Worm (Caenorhabditis elegans) whole organism, L2 larva: ENCODE data around the gene T11G6.4.

ENCODE experiments used
- C34F6.9 ChIP-seq: fragments of 150-350 bp; optimal IDR thresholded peaks from 2 replicates; lab custom pipeline; 2014; ENCODE audit warnings: missing biosample characterization, missing genetic modification characterization
- F13H6.1 ChIP-seq: sonication (generic microtip); optimal IDR thresholded peaks from 2 replicates; lab custom pipeline; 2016; ENCODE audit warnings: missing genetic modification characterization, missing compliant biosample characterization
- R02D3.7 ChIP-seq: fragments of 150-350 bp; optimal IDR thresholded peaks from 2 replicates; lab custom pipeline; 2014; ENCODE audit warnings: missing biosample characterization, missing genetic modification characterization
- Y55F3AM.14 ChIP-seq: fragments of 200-800 bp; sonication (Bioruptor generic); optimal IDR thresholded peaks from 2 replicates; lab custom pipeline; 2018; ENCODE audit warnings: mild to moderate bottlenecking, missing genetic modification characterization, missing compliant biosample characterization
- alr-1 ChIP-seq: fragments of 150-350 bp; optimal IDR thresholded peaks from 2 replicates; lab custom pipeline; 2014; ENCODE audit warnings: missing biosample characterization, missing genetic modification characterization
- ama-1 ChIP-seq: fragments of 150-350 bp; optimal IDR thresholded peaks from 2 replicates; lab custom pipeline; 2018; ENCODE audit warnings: inconsistent platforms
- blmp-1 ChIP-seq: sonication (generic microtip); optimal IDR thresholded peaks from 2 replicates; lab custom pipeline; 2017; ENCODE audit warnings: missing genetic modification characterization, mild to moderate bottlenecking, missing compliant biosample characterization, antibody characterized with exemption, moderate library complexity; ENCODE audit not compliant: insufficient read depth
- ceh-16 ChIP-seq: fragments of 150-350 bp; optimal IDR thresholded peaks from 2 replicates; lab custom pipeline; 2014; ENCODE audit warnings: missing biosample characterization, missing genetic modification characterization
- ceh-82 ChIP-seq: fragments of 150-350 bp; optimal IDR thresholded peaks from 2 replicates; lab custom pipeline; 2014; ENCODE audit warnings: missing biosample characterization, missing genetic modification characterization
- crh-2 ChIP-seq: sonication (generic microtip); optimal IDR thresholded peaks from 2 replicates; lab custom pipeline; 2017; ENCODE audit warnings: missing biosample characterization, missing genetic modification characterization
- dmd-4 ChIP-seq: sonication (generic microtip); optimal IDR thresholded peaks from 2 replicates; lab custom pipeline; 2017; ENCODE audit warnings: missing biosample characterization, missing genetic modification characterization
- egl-27 ChIP-seq: sonication (generic microtip); optimal IDR thresholded peaks from 3 replicates; lab custom pipeline; 2017; ENCODE audit warnings: missing biosample characterization, missing genetic modification reagents, missing genetic modification characterization
- elt-1 ChIP-seq: fragments of 150-350 bp; optimal IDR thresholded peaks from 2 replicates; lab custom pipeline; 2014; ENCODE audit warnings: missing biosample characterization, missing genetic modification characterization
- elt-3 ChIP-seq: sonication (generic microtip); optimal IDR thresholded peaks from 2 replicates; lab custom pipeline; 2017; ENCODE audit warnings: missing biosample characterization, missing genetic modification characterization
- fos-1 ChIP-seq: fragments of 150-350 bp; optimal IDR thresholded peaks from 2 replicates; lab custom pipeline; 2014; ENCODE audit warnings: missing biosample characterization, missing genetic modification characterization
- lin-11 ChIP-seq: fragments of 150-350 bp; sonication (generic microtip); optimal IDR thresholded peaks from 2 replicates; lab custom pipeline; 2014; ENCODE audit warnings: missing biosample characterization, missing genetic modification characterization, inconsistent platforms, mixed read lengths
- lin-13 ChIP-seq: fragments of 150-350 bp; optimal IDR thresholded peaks from 2 replicates; lab custom pipeline; 2014; ENCODE audit warnings: missing biosample characterization, missing genetic modification reagents, missing genetic modification characterization
- lin-39 ChIP-seq: fragments of 150-350 bp; optimal IDR thresholded peaks from 2 replicates; lab custom pipeline; 2014; ENCODE audit warnings: missing biosample characterization, missing genetic modification reagents, missing genetic modification characterization
- lsy-2 ChIP-seq, 2 experiments: fragments of 150-350 bp in 1 of 2; sonication (generic microtip) in 1 of 2; optimal IDR thresholded peaks; 2 replicates each; lab custom pipeline; 2014 to 2017; ENCODE audit warnings: missing biosample characterization in 2 of 2, missing genetic modification characterization in 2 of 2
- mab-5 ChIP-seq: fragments of 150-350 bp; optimal IDR thresholded peaks from 2 replicates; lab custom pipeline; 2014; ENCODE audit warnings: missing biosample characterization, missing genetic modification characterization
- mbf-1 ChIP-seq: sonication (generic microtip); optimal IDR thresholded peaks from 2 replicates; lab custom pipeline; 2017; ENCODE audit warnings: missing biosample characterization, missing genetic modification characterization
- mdl-1 ChIP-seq, 2 experiments: fragments of 150-350 bp in 1 of 2; sonication (generic microtip) in 1 of 2; optimal IDR thresholded peaks; 2 replicates each; lab custom pipeline; 2017; ENCODE audit warnings: missing biosample characterization in 2 of 2, missing genetic modification characterization in 2 of 2
- nhr-10 ChIP-seq: sonication (generic microtip); optimal IDR thresholded peaks from 2 replicates; lab custom pipeline; 2017; ENCODE audit warnings: missing biosample characterization, missing genetic modification characterization
- nhr-11 ChIP-seq: fragments of 150-350 bp; optimal IDR thresholded peaks from 2 replicates; lab custom pipeline; 2014; ENCODE audit warnings: missing biosample characterization, missing genetic modification characterization
- nhr-12 ChIP-seq: fragments of 150-350 bp; optimal IDR thresholded peaks from 2 replicates; lab custom pipeline; 2014; ENCODE audit warnings: missing biosample characterization, missing genetic modification characterization
- nhr-129 ChIP-seq: fragments of 150-350 bp; optimal IDR thresholded peaks from 2 replicates; lab custom pipeline; 2014; ENCODE audit warnings: missing biosample characterization, missing genetic modification characterization
- nhr-21 ChIP-seq: fragments of 150-350 bp; optimal IDR thresholded peaks from 2 replicates; lab custom pipeline; 2014; ENCODE audit warnings: missing biosample characterization, missing genetic modification characterization
- nhr-23 ChIP-seq: fragments of 150-350 bp; optimal IDR thresholded peaks from 2 replicates; lab custom pipeline; 2014; ENCODE audit warnings: missing biosample characterization, missing genetic modification reagents, missing genetic modification characterization
- nhr-237 ChIP-seq: fragments of 150-350 bp; optimal IDR thresholded peaks from 2 replicates; lab custom pipeline; 2014; ENCODE audit warnings: missing biosample characterization, missing genetic modification characterization
- nhr-25 ChIP-seq: fragments of 150-350 bp; sonication (generic microtip); optimal IDR thresholded peaks from 3 replicates; lab custom pipeline; 2014; ENCODE audit warnings: missing biosample characterization, missing genetic modification characterization
- nhr-6 ChIP-seq: fragments of 150-350 bp; optimal IDR thresholded peaks from 2 replicates; lab custom pipeline; 2014; ENCODE audit warnings: missing biosample characterization, missing genetic modification characterization
- nhr-77 ChIP-seq: fragments of 150-350 bp; optimal IDR thresholded peaks from 2 replicates; lab custom pipeline; 2014; ENCODE audit warnings: missing biosample characterization, missing genetic modification characterization
- sem-4 ChIP-seq: fragments of 150-350 bp; optimal IDR thresholded peaks from 2 replicates; lab custom pipeline; 2014; ENCODE audit warnings: missing biosample characterization, missing genetic modification reagents, missing genetic modification characterization
- skn-1 ChIP-seq: sonication (generic microtip); optimal IDR thresholded peaks from 2 replicates; lab custom pipeline; 2017; ENCODE audit warnings: missing biosample characterization, missing genetic modification characterization
- sma-3 ChIP-seq: sonication (generic microtip); optimal IDR thresholded peaks from 2 replicates; lab custom pipeline; 2016; ENCODE audit warnings: missing genetic modification reagents, missing genetic modification characterization, missing compliant biosample characterization
- snpc-4 ChIP-seq: fragments of 150-350 bp; optimal IDR thresholded peaks from 2 replicates; lab custom pipeline; 2014; ENCODE audit warnings: missing biosample characterization, missing genetic modification characterization
- unc-39 ChIP-seq: fragments of 150-350 bp; optimal IDR thresholded peaks from 2 replicates; lab custom pipeline; 2014; ENCODE audit warnings: missing biosample characterization, missing genetic modification characterization
- unc-62 ChIP-seq: fragments of 150-350 bp; optimal IDR thresholded peaks from 2 replicates; lab custom pipeline; 2014; ENCODE audit warnings: missing biosample characterization, missing genetic modification reagents, missing genetic modification characterization
- zag-1 ChIP-seq: fragments of 150-350 bp; optimal IDR thresholded peaks from 2 replicates; lab custom pipeline; 2014; ENCODE audit warnings: missing biosample characterization, missing genetic modification characterization
- ztf-1 ChIP-seq: fragments of 200-800 bp; sonication (Bioruptor generic); conservative IDR thresholded peaks from 2 replicates; pipeline ENCODE4 v1.3.6; 2022; ENCODE audit warnings: missing genetic modification characterization, missing compliant biosample characterization
- ztf-11 ChIP-seq: sonication (generic microtip); optimal IDR thresholded peaks from 2 replicates; lab custom pipeline; 2017; ENCODE audit warnings: missing biosample characterization, missing genetic modification characterization
- ztf-4 ChIP-seq: fragments of 150-350 bp; optimal IDR thresholded peaks from 2 replicates; lab custom pipeline; 2014; ENCODE audit warnings: missing biosample characterization, missing genetic modification characterization

Gene T11G6.4

ce11 chrIV:10832148-10832547, 19.6 kb downstream of the T11G6.4 start, which contains the start of gene best-15:
Gene best-15, minus strand, starts transcription at chrIV:10832248.
- no peak for TF ChIP-seq lsy-2 (tag; optimal IDR thresholded peaks at IDR 0.05; lab: Kevin White, UChicago)

DNA sequence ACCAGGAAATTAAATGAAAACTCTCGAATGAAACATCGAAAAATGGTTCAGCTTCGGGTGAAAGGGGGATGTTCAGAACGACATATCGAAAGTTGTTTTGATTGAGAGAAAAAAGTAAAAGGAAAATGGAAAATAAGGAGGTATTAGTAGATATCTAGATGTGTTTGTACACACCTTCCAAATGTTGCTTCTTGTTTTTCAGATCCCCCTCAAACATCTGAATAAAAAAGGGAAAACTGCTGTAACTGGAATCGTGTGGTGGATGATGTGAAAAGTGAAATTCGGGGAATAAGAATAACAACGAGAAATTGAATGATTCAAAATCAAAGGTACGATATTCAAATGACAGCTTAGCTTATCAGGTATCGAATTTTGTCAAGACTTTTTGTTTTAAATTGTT, 23.7 kb downstream of the T11G6.4 start, which contains the start of gene npax-3:
TSS of gene npax-3 (minus strand) at position 101 of the 400 bp plus-strand sequence.
- no peak for TF ChIP-seq C34F6.9 (tag; lab: Kevin White, UChicago)
- no peak for TF ChIP-seq fos-1 (tag; lab: Kevin White, UChicago)
- TF ChIP-seq sem-4 (tag; lab: Kevin White, UChicago), result no peak
- TF ChIP-seq nhr-129, result no peak
- no peak for TF ChIP-seq egl-27 (tag; lab: Kevin White, UChicago)
- TF ChIP-seq snpc-4 (tag; lab: Kevin White, UChicago), result no peak
- TF ChIP-seq, all 48 proteins: peak for 0

DNA sequence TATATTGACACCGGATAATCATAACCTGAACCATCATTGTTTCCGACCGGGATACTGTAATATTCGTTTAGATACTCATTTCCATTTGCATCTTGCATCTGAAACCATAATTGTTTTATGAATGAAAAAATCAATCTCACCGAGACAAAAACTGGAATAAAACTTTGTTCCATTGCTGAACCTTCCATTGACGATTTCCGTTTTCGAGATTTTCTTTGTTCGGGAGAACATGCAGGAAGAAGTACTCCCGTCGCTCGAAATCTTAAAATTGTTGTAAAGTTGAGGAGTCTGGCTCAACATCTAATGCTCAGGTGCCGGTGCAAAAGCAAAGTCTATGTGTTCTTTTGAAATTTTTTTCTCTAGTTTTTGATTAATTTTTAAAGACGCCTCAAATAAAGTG, 25.7 kb downstream of the T11G6.4 start:
- peak; percentile 9 for TF ChIP-seq nhr-129
- no peak for TF ChIP-seq mbf-1

DNA sequence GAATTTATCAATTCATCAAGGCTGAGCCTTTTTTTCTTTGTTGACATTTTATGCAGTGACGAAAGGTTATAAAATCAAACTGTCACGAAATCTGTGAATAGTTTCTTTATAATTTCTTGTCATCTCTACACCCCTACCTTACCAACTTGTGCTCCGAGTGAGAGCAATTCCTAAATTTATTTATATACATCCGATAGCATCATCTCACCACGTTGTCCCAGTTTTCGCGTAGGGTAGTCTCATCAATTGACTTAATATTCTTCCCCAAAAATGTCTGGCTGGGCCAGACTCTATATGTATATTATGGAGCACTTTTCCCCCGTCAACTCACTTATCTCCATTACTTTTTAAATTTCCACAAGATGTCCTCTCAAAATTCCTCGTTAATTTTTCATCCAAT, 26.4 kb downstream of the T11G6.4 start:
- TF ChIP-seq mab-5 (no peak), nhr-77 (tag; lab: Kevin White, UChicago) (no peak), nhr-23 (no peak), lin-39 (tag; lab: Kevin White, UChicago) (no peak), ceh-82 (tag; lab: Kevin White, UChicago) (no peak), F13H6.1 (no peak), nhr-10 (tag; lab: Kevin White, UChicago) (no peak), zag-1 (tag; lab: Kevin White, UChicago) (no peak), egl-27 (tag; lab: Kevin White, UChicago) (no peak), C34F6.9 (tag; lab: Kevin White, UChicago) (no peak), nhr-12 (tag; lab: Kevin White, UChicago) (no peak), unc-62 (GFP tag; lab: Kevin White, UChicago) (no peak), nhr-11 (no peak), unc-39 (tag; lab: Kevin White, UChicago) (no peak), lin-11 (tag; lab: Kevin White, UChicago) (no peak), Y55F3AM.14 (GFP tag; lab: Kevin White, UChicago) (no peak), skn-1 (no peak), elt-3 (tag; lab: Kevin White, UChicago) (no peak), nhr-6 (tag; lab: Kevin White, UChicago) (no peak), crh-2 (tag; lab: Kevin White, UChicago) (no peak)
- TF ChIP-seq, all 48 proteins: peak for 0

DNA sequence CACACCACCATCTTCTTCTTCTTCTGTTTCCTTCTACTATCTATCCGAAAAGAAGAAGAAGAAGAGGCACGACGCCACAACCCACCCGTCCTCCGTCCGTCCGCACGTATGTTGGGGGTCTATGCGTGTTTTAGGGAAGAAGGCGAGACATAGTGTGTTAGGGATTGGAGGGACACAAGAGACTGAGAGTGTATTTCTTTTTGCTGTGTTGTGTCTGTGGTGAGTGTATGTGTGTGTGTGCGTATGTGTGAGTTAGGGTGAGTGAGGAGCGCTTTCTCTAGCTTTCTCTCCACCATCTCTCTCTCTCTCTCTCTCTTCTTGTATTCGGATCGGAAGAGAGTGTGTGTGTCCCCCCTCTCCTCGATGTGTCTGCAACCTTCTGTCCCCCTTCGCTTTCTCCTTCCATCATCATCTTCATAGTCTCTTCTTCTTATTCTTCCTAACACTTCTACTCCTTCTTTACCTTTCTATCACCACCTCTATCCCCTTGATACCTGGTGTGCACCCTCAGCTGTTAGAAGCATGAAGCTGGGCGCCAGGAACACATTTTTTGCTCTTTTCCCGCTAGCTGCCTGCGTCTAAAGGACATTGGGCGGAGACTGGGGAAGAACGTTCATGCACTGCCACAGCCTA, 29.9 kb downstream of the T11G6.4 start:
- TF ChIP-seq nhr-12 (tag; lab: Kevin White, UChicago) (no peak), lin-11 (tag; lab: Kevin White, UChicago) (peak; percentile 46), sma-3 (peak; percentile 58), dmd-4 (tag; lab: Kevin White, UChicago) (no peak), elt-3 (tag; lab: Kevin White, UChicago) (no peak), elt-1 (tag; lab: Kevin White, UChicago) (no peak), mbf-1 (no peak), nhr-23 (no peak), ztf-4 (tag; lab: Kevin White, UChicago) (peak; percentile 93), nhr-21 (tag; lab: Kevin White, UChicago) (peak; percentile 87), ceh-82 (tag; lab: Kevin White, UChicago) (peak; percentile 7), zag-1 (tag; lab: Kevin White, UChicago) (peak; percentile 85), lin-13 (peak; percentile 81), nhr-6 (tag; lab: Kevin White, UChicago) (peak; percentile 95), nhr-10 (tag; lab: Kevin White, UChicago) (peak; percentile 38), alr-1 (tag; lab: Kevin White, UChicago) (no peak), ztf-11 (tag; lab: Kevin White, UChicago) (no peak), ama-1 (lab: Kevin White, UChicago) (peak; percentile 78), unc-62 (GFP tag; lab: Kevin White, UChicago) (no peak), ceh-16 (tag; lab: Kevin White, UChicago) (peak; percentile 65), nhr-237 (no peak), R02D3.7 (tag; lab: Kevin White, UChicago) (no peak), F13H6.1 (peak; percentile 97), unc-39 (tag; lab: Kevin White, UChicago) (peak; percentile 61), ztf-1 (GFP tag; lab: Robert Waterston, UW) (no peak), nhr-11 (no peak), snpc-4 (tag; lab: Kevin White, UChicago) (peak; percentile 55), blmp-1 (tag; lab: Kevin White, UChicago) (peak; percentile 96), nhr-129 (peak; percentile 98), fos-1 (tag; lab: Kevin White, UChicago) (peak; percentile 80), nhr-77 (tag; lab: Kevin White, UChicago) (no peak), mab-5 (peak; percentile 80), lin-39 (tag; lab: Kevin White, UChicago) (peak; percentile 80), C34F6.9 (tag; lab: Kevin White, UChicago) (peak; percentile 93), nhr-25 (tag; lab: Kevin White, UChicago) (peak; percentile 92), mdl-1 (tag; optimal IDR thresholded peaks at IDR 0.05; lab: Kevin White, UChicago) (peak; percentile 32)
